Fruit fly (Drosophila melanogaster) whole organism, embryonic: ENCODE measurements around the gene CG31921.

Experiments used
- B-H2 ChIP-seq: fragments of 200-800 bp; sonication (Bioruptor generic); optimal IDR thresholded peaks from 2 replicates; lab custom pipeline; 2018; ENCODE audit warnings: missing biosample characterization, mild to moderate bottlenecking, missing genetic modification characterization
- CG9609 ChIP-seq: fragments of 200-800 bp; sonication (Bioruptor generic); optimal IDR thresholded peaks from 3 replicates; lab custom pipeline; 2016; ENCODE audit warnings: missing biosample characterization, missing genetic modification characterization
- HLH54F ChIP-seq: fragments of 200-800 bp; sonication (Bioruptor generic); optimal IDR thresholded peaks from 3 replicates; lab custom pipeline; 2016; ENCODE audit warnings: missing biosample characterization, missing genetic modification characterization
- Hmx ChIP-seq: fragments of 200-800 bp; sonication (Bioruptor generic); optimal IDR thresholded peaks from 2 replicates; lab custom pipeline; 2016; ENCODE audit warnings: missing biosample characterization, missing genetic modification characterization
- br ChIP-seq: fragments of >200 bp; optimal IDR thresholded peaks from 2 replicates; lab custom pipeline; 2017
- cato ChIP-seq: fragments of 200-800 bp; sonication (Bioruptor generic); optimal IDR thresholded peaks from 2 replicates; lab custom pipeline; 2016; ENCODE audit warnings: missing biosample characterization, missing genetic modification characterization, borderline replicate concordance
- sd ChIP-seq: fragments of 200-800 bp; sonication (Bioruptor generic); optimal IDR thresholded peaks from 3 replicates; lab custom pipeline; 2018; ENCODE audit warnings: missing biosample characterization, mild to moderate bottlenecking, missing genetic modification characterization, moderate library complexity
- sens-2 ChIP-seq: fragments of 200-800 bp; sonication (Bioruptor generic); IDR thresholded peaks from 2 replicates; pipeline ENCODE4 v1.3.6; 2022; ENCODE audit warnings: missing biosample characterization, missing genetic modification characterization

DNA sequence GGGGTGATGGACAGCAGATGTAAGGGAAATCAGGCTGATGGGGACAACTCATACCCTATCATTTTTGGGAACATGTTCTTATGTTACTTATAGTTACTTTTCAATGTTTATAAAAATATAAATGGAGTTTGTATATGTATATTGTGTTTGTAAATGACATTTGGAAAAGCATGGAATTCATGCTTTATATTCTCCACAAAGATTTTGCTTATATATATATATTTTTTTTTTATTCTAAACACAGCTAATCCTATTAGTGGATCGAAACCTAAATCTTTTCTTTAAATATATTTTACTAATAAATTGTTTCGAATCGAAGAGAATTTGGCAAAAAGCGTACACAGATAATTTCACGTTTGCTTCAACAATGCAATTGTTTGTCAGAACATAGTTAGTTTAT is 43.1 kb downstream of the CG31921 start, which contains the start of gene Amnionless:
- TF ChIP-seq B-H2 (GFP tag; lab: Kevin White, UChicago) (no peak), cato (GFP tag; lab: Kevin White, UChicago) (no peak), sd (tag; lab: Kevin White, UChicago) (no peak), sens-2 (GFP tag; lab: Robert Waterston, UW) (no peak), HLH54F (GFP tag; lab: Kevin White, UChicago) (no peak), CG9609 (no peak), Hmx (GFP tag; lab: Kevin White, UChicago) (no peak), br (no peak)
